Fruit fly (Drosophila melanogaster) whole organism, embryonic: ENCODE results near the gene mh.

Source experiments
- Aef1 ChIP-seq: fragments of 200-800 bp; sonication (Bioruptor generic); IDR thresholded peaks from 3 replicates; pipeline ENCODE4 v1.3.6; 2022; ENCODE audit warnings: missing biosample characterization, missing genetic modification characterization
- BEAF-32 ChIP-seq: fragments of 200-800 bp; sonication (Bioruptor generic); optimal IDR thresholded peaks from 3 replicates; lab custom pipeline; 2017; ENCODE audit warnings: missing biosample characterization, missing genetic modification characterization, mild to moderate bottlenecking, moderate library complexity, missing genetic modification reagents
- CG10462 ChIP-seq: fragments of 200-800 bp; sonication (Bioruptor generic); optimal IDR thresholded peaks from 2 replicates; lab custom pipeline; 2016; ENCODE audit warnings: missing biosample characterization, missing genetic modification characterization
- CG10979 ChIP-seq: fragments of 200-800 bp; sonication (Bioruptor generic); optimal IDR thresholded peaks from 2 replicates; lab custom pipeline; 2018; ENCODE audit warnings: missing biosample characterization, mild to moderate bottlenecking, missing genetic modification characterization, moderate library complexity
- CG12071 ChIP-seq: fragments of 200-800 bp; sonication (Bioruptor generic); optimal IDR thresholded peaks from 3 replicates; lab custom pipeline; 2018; ENCODE audit warnings: missing biosample characterization, mild to moderate bottlenecking, missing genetic modification characterization
- CG1233 ChIP-seq: fragments of 200-800 bp; sonication (Bioruptor generic); optimal IDR thresholded peaks from 4 replicates; lab custom pipeline; 2018; ENCODE audit warnings: missing biosample characterization, mild to moderate bottlenecking, missing genetic modification characterization
- CG13894 ChIP-seq: fragments of 200-800 bp; sonication (Bioruptor generic); optimal IDR thresholded peaks from 3 replicates; lab custom pipeline; 2018; ENCODE audit warnings: missing biosample characterization, mild to moderate bottlenecking, missing genetic modification characterization, moderate library complexity
- CG15073 ChIP-seq: fragments of 200-800 bp; sonication (Bioruptor generic); optimal IDR thresholded peaks from 2 replicates; lab custom pipeline; 2016; ENCODE audit warnings: missing biosample characterization, missing genetic modification characterization
- CG17361 ChIP-seq: fragments of 200-800 bp; sonication (Bioruptor generic); IDR thresholded peaks from 3 replicates; pipeline ENCODE4 v1.3.6; 2022; ENCODE audit warnings: missing biosample characterization, missing genetic modification characterization
- CG17802 ChIP-seq: fragments of 200-800 bp; sonication (Bioruptor generic); optimal IDR thresholded peaks from 2 replicates; lab custom pipeline; 2018; ENCODE audit warnings: missing biosample characterization, mild to moderate bottlenecking, missing genetic modification characterization, moderate library complexity
- CG18476 ChIP-seq: fragments of 200-800 bp; sonication (Bioruptor generic); optimal IDR thresholded peaks from 2 replicates; lab custom pipeline; 2016; ENCODE audit warnings: missing biosample characterization, mild to moderate bottlenecking, missing genetic modification characterization
- CG2116 ChIP-seq: fragments of 200-800 bp; sonication (Bioruptor generic); optimal IDR thresholded peaks from 3 replicates; lab custom pipeline; 2018; ENCODE audit warnings: missing biosample characterization, mild to moderate bottlenecking, missing genetic modification characterization
- CG2199 ChIP-seq: fragments of 200-800 bp; sonication (Bioruptor generic); IDR thresholded peaks from 3 replicates; pipeline ENCODE4 v1.3.6; 2022; ENCODE audit warnings: missing biosample characterization, missing genetic modification characterization
- CG31224 ChIP-seq: fragments of 200-800 bp; sonication (Bioruptor generic); IDR thresholded peaks from 2 replicates; pipeline ENCODE4 v1.3.6; 2022; ENCODE audit warnings: missing biosample characterization, missing genetic modification characterization
- CG3407 ChIP-seq: fragments of 200-800 bp; sonication (Bioruptor generic); optimal IDR thresholded peaks from 2 replicates; lab custom pipeline; 2018; ENCODE audit warnings: missing biosample characterization, mild to moderate bottlenecking, missing genetic modification characterization
- CG3726 ChIP-seq: fragments of 200-800 bp; sonication (Bioruptor generic); IDR thresholded peaks from 3 replicates; pipeline ENCODE4, ENCODE4 v1.3.6; 2022; ENCODE audit warnings: missing biosample characterization, missing genetic modification characterization
- CG42726 ChIP-seq: fragments of 200-800 bp; sonication (Bioruptor generic); IDR thresholded peaks from 2 replicates; pipeline ENCODE4 v1.3.6; 2022; ENCODE audit warnings: missing biosample characterization, missing genetic modification characterization; ENCODE audit not compliant: partially characterized antibody
- CG4424 ChIP-seq: fragments of 200-800 bp; sonication (Bioruptor generic); optimal IDR thresholded peaks from 3 replicates; lab custom pipeline; 2016; ENCODE audit warnings: missing biosample characterization, missing genetic modification characterization
- CG6813 ChIP-seq: fragments of 200-800 bp; sonication (Bioruptor generic); optimal IDR thresholded peaks from 2 replicates; lab custom pipeline; 2017; ENCODE audit warnings: missing biosample characterization, missing genetic modification characterization, mild to moderate bottlenecking, moderate library complexity, missing genetic modification reagents
- CG7372 ChIP-seq: fragments of 200-800 bp; sonication (Bioruptor generic); IDR thresholded peaks from 2 replicates; pipeline ENCODE4 v1.3.6; 2022; ENCODE audit warnings: missing biosample characterization, missing genetic modification characterization
- CG7556 ChIP-seq: fragments of 200-800 bp; sonication (Bioruptor generic); optimal IDR thresholded peaks from 2 replicates; lab custom pipeline; 2017; ENCODE audit warnings: missing biosample characterization, mild to moderate bottlenecking, missing genetic modification characterization
- CG7928 ChIP-seq: fragments of 200-800 bp; sonication (Bioruptor generic); optimal IDR thresholded peaks from 2 replicates; lab custom pipeline; 2017; ENCODE audit warnings: missing biosample characterization, mild to moderate bottlenecking, missing genetic modification characterization
- Deaf1 ChIP-seq: fragments of 200-800 bp; optimal IDR thresholded peaks from 3 replicates; lab custom pipeline; 2019; ENCODE audit warnings: missing biosample characterization, mild to moderate bottlenecking, missing genetic modification characterization, moderate library complexity
- Dip2 ChIP-seq: fragments of 200-800 bp; sonication (Bioruptor generic); IDR thresholded peaks from 2 replicates; pipeline ENCODE4 v1.3.6; 2022; ENCODE audit warnings: missing biosample characterization, missing genetic modification characterization
- Dip3 ChIP-seq: fragments of 200-800 bp; sonication (Bioruptor generic); optimal IDR thresholded peaks from 3 replicates; lab custom pipeline; 2016; ENCODE audit warnings: missing biosample characterization, missing genetic modification characterization
- E2f2 ChIP-seq: fragments of 200-800 bp; sonication (Bioruptor generic); IDR thresholded peaks from 2 replicates; pipeline ENCODE4 v1.3.6; 2022; ENCODE audit warnings: missing biosample characterization, missing genetic modification characterization
- GATAe ChIP-seq: fragments of 200-800 bp; sonication (Bioruptor generic); conservative IDR thresholded peaks from 2 replicates; pipeline ENCODE4 v1.3.6; 2022; ENCODE audit warnings: missing biosample characterization, missing genetic modification characterization
- HLH3B ChIP-seq: fragments of 200-800 bp; sonication (Bioruptor generic); IDR thresholded peaks from 2 replicates; pipeline ENCODE4 v1.3.6; 2022; ENCODE audit warnings: missing biosample characterization, missing genetic modification characterization
- Hmr ChIP-seq: fragments of 200-800 bp; sonication (Bioruptor generic); optimal IDR thresholded peaks from 3 replicates; lab custom pipeline; 2017; ENCODE audit warnings: mild to moderate bottlenecking, missing biosample characterization, missing genetic modification reagents, missing genetic modification characterization
- MBD-R2 ChIP-seq: fragments of 200-800 bp; sonication (Bioruptor generic); IDR thresholded peaks from 2 replicates; pipeline ENCODE4 v1.3.6; 2022; ENCODE audit warnings: missing biosample characterization, missing genetic modification characterization
- Max ChIP-seq: fragments of 200-800 bp; sonication (Bioruptor generic); optimal IDR thresholded peaks from 2 replicates; lab custom pipeline; 2016; ENCODE audit warnings: missing biosample characterization, mild to moderate bottlenecking, missing genetic modification characterization
- YL-1 ChIP-seq: fragments of 200-800 bp; sonication (Bioruptor generic); optimal IDR thresholded peaks from 3 replicates; lab custom pipeline; 2017; ENCODE audit warnings: missing biosample characterization, mild to moderate bottlenecking, missing genetic modification characterization
- ap ChIP-seq: fragments of 200-800 bp; sonication (Bioruptor generic); IDR thresholded peaks from 2 replicates; pipeline ENCODE4 v1.3.6; 2022; ENCODE audit warnings: missing biosample characterization, missing genetic modification characterization
- ase ChIP-seq: fragments of 200-800 bp; sonication (Bioruptor generic); IDR thresholded peaks from 3 replicates; pipeline ENCODE4 v1.3.6; 2022; ENCODE audit warnings: missing biosample characterization, missing genetic modification characterization
- ash1 ChIP-seq: fragments of 200-800 bp; sonication (Bioruptor generic); optimal IDR thresholded peaks from 2 replicates; lab custom pipeline; 2018; ENCODE audit warnings: missing biosample characterization, mild to moderate bottlenecking, missing genetic modification characterization
- br ChIP-seq: fragments of >200 bp; optimal IDR thresholded peaks from 2 replicates; lab custom pipeline; 2017
- bsh ChIP-seq, 2 experiments: fragments of 200-800 bp; sonication (Bioruptor generic); optimal IDR thresholded peaks; 2 replicates each; lab custom pipeline; 2017 to 2018; ENCODE audit warnings: mild to moderate bottlenecking in 2 of 2, missing biosample characterization in 2 of 2, missing genetic modification characterization in 2 of 2, moderate library complexity in 1 of 2
- cas ChIP-seq: fragments of 200-800 bp; sonication (Bioruptor generic); IDR thresholded peaks from 2 replicates; pipeline ENCODE4 v1.3.6; 2022; ENCODE audit warnings: missing biosample characterization, missing genetic modification characterization
- cato ChIP-seq: fragments of 200-800 bp; sonication (Bioruptor generic); optimal IDR thresholded peaks from 2 replicates; lab custom pipeline; 2016; ENCODE audit warnings: missing biosample characterization, missing genetic modification characterization, borderline replicate concordance
- cg ChIP-seq: fragments of 200-800 bp; sonication (Bioruptor generic); optimal IDR thresholded peaks from 3 replicates; lab custom pipeline; 2019; ENCODE audit warnings: missing biosample characterization, mild to moderate bottlenecking, missing genetic modification characterization, moderate library complexity
- crol ChIP-seq: fragments of 200-800 bp; sonication (Bioruptor generic); IDR thresholded peaks from 2 replicates; pipeline ENCODE4 v1.3.6; 2022; ENCODE audit warnings: missing biosample characterization, missing genetic modification characterization
- fru ChIP-seq: fragments of >200 bp; optimal IDR thresholded peaks from 2 replicates; lab custom pipeline; 2017
- her ChIP-seq: fragments of 200-800 bp; sonication (Bioruptor generic); optimal IDR thresholded peaks from 2 replicates; lab custom pipeline; 2016; ENCODE audit warnings: missing biosample characterization, missing genetic modification characterization
- kay ChIP-seq: fragments of 200-800 bp; sonication (Bioruptor generic); optimal IDR thresholded peaks from 2 replicates; lab custom pipeline; 2016; ENCODE audit warnings: missing biosample characterization, missing genetic modification characterization
- lola ChIP-seq, 3 experiments: fragments of >200 bp in 2 of 3; fragments of 200-800 bp in 1 of 3; sonication (Bioruptor generic) in 1 of 3; optimal IDR thresholded peaks; 2 replicates each; lab custom pipeline; 2017 to 2019; ENCODE audit warnings: missing biosample characterization in 3 of 3, missing genetic modification characterization in 3 of 3, mild to moderate bottlenecking in 1 of 3, moderate library complexity in 1 of 3
- pho ChIP-seq: fragments of 200-800 bp; sonication (Bioruptor generic); optimal IDR thresholded peaks from 2 replicates; lab custom pipeline; 2016; ENCODE audit warnings: missing biosample characterization, missing genetic modification characterization
- sima ChIP-seq: fragments of 200-800 bp; sonication (Bioruptor generic); optimal IDR thresholded peaks from 2 replicates; lab custom pipeline; 2016; ENCODE audit warnings: missing biosample characterization, missing genetic modification characterization
- sna ChIP-seq: fragments of 200-800 bp; sonication (Bioruptor generic); IDR thresholded peaks from 2 replicates; pipeline ENCODE4 v1.3.6; 2022; ENCODE audit warnings: missing biosample characterization, missing genetic modification characterization; ENCODE audit not compliant: partially characterized antibody
- sr ChIP-seq: fragments of 200-800 bp; sonication (Bioruptor generic); IDR thresholded peaks from 3 replicates; pipeline ENCODE4 v1.3.6; 2022; ENCODE audit warnings: missing biosample characterization, missing genetic modification characterization
- tgo ChIP-seq: fragments of 200-800 bp; sonication (Bioruptor generic); IDR thresholded peaks from 3 replicates; pipeline ENCODE4 v1.3.6; 2022; ENCODE audit warnings: missing biosample characterization, missing genetic modification characterization
- vvl ChIP-seq: fragments of 200-800 bp; sonication (Bioruptor generic); IDR thresholded peaks from 2 replicates; pipeline ENCODE4 v1.3.6; 2022; ENCODE audit warnings: missing biosample characterization, missing genetic modification characterization

mh gene

DNA sequence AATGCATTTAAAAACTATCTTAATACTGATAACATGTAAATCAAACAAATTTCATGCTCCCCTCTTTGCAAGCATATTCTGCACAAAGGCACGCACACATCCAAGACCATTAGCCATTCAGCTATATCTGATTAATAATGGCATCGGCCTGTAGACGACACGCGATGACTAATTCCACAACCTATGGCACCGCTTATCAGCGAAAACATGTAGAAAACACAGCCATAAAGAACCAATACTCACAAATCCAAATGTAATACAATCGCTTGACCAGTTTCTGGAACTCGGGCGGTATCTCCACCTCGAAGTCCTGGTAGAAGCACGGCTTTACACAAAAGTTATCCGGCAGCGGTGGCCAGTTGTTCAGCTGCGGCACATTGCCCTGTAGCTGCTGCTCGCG lies 27.1 kb downstream of the mh start (continued):
- TF ChIP-seq kay (GFP tag; lab: Kevin White, UChicago) = no peak
- no peak for TF ChIP-seq CG2199 (GFP tag; lab: Robert Waterston, UW)
- no peak for TF ChIP-seq cas (GFP tag; lab: Robert Waterston, UW)
- TF ChIP-seq bsh (GFP tag; optimal IDR thresholded peaks at IDR 0.05; lab: Kevin White, UChicago) = no peak
- no peak for TF ChIP-seq Dip2 (GFP tag; lab: Robert Waterston, UW)
- TF ChIP-seq CG15073 (GFP tag; lab: Kevin White, UChicago) = no peak
- TF ChIP-seq, all 482 proteins: peak for 0

- TF ChIP-seq ase (GFP tag; lab: Robert Waterston, UW) (no peak), cg (GFP tag; lab: Kevin White, UChicago) (peak; percentile 16), BEAF-32 (GFP tag; lab: Kevin White, UChicago) (no peak), YL-1 (GFP tag; lab: Kevin White, UChicago) (no peak), CG10979 (tag; lab: Kevin White, UChicago) (no peak), CG4424 (GFP tag; lab: Kevin White, UChicago) (no peak), fru (lab: Kevin White, UChicago) (no peak), CG3407 (GFP tag; lab: Kevin White, UChicago) (no peak), vvl (GFP tag; lab: Robert Waterston, UW) (no peak), sima (GFP tag; lab: Kevin White, UChicago) (no peak), CG17361 (GFP tag; lab: Robert Waterston, UW) (no peak), CG13894 (peak; percentile 48), CG42726 (no peak), sr (GFP tag; lab: Robert Waterston, UW) (no peak), HLH3B (GFP tag; lab: Robert Waterston, UW) (no peak), CG18476 (GFP tag; lab: Kevin White, UChicago) (no peak), tgo (GFP tag; lab: Robert Waterston, UW) (no peak), Dip3 (GFP tag; lab: Kevin White, UChicago) (no peak), MBD-R2 (no peak), lola (GFP tag; optimal IDR thresholded peaks at IDR 0.05; lab: Kevin White, UChicago) (no peak), CG31224 (GFP tag; lab: Robert Waterston, UW) (no peak), ash1 (no peak), CG1233 (no peak), Max (GFP tag; lab: Kevin White, UChicago) (no peak), CG7928 (GFP tag; lab: Kevin White, UChicago) (no peak), GATAe (GFP tag; lab: Robert Waterston, UW) (no peak), CG7556 (GFP tag; lab: Kevin White, UChicago) (no peak), crol (GFP tag; lab: Robert Waterston, UW) (peak; percentile 89), cato (no peak), CG12071 (GFP tag; lab: Kevin White, UChicago) (peak; percentile 25), CG6813 (GFP tag; lab: Kevin White, UChicago) (no peak), ap (no peak), CG10462 (GFP tag; lab: Kevin White, UChicago) (no peak), CG15073 (GFP tag; lab: Kevin White, UChicago) (no peak), br (no peak), CG2116 (GFP tag; lab: Kevin White, UChicago) (no peak), Aef1 (no peak), CG3726 (GFP tag; lab: Robert Waterston, UW) (no peak), Hmr (no peak), her (no peak), sna (GFP tag; lab: Robert Waterston, UW) (no peak), CG7372 (GFP tag; lab: Robert Waterston, UW) (no peak), Deaf1 (tag; lab: Kevin White, UChicago) (peak; percentile 92), E2f2 (GFP tag; lab: Robert Waterston, UW) (no peak), CG17802 (no peak), pho (GFP tag; lab: Kevin White, UChicago) (no peak)
Observed at dm6 chrX:15443502-15443901, 31.7 kb downstream of the mh start.
